Fruit fly (Drosophila melanogaster) whole organism: Measurements from ENCODE around the gene Cog2.

ENCODE experiments used
- CG8478 ChIP-seq: fragments of >200 bp; optimal IDR thresholded peaks from 2 replicates; lab custom pipeline; 2018; ENCODE audit warnings: inconsistent platforms
- Dll ChIP-seq: fragments of >200 bp; optimal IDR thresholded peaks from 2 replicates; lab custom pipeline; 2017
- EcR ChIP-seq, 2 experiments: fragments of >200 bp; optimal IDR thresholded peaks; 2 replicates each; lab custom pipeline; 2017; ENCODE audit warnings: missing biosample characterization in 2 of 2, missing genetic modification characterization in 2 of 2, missing genetic modification reagents in 2 of 2
- pan ChIP-seq: fragments of >200 bp; optimal IDR thresholded peaks from 2 replicates; lab custom pipeline; 2017
- psq ChIP-seq: fragments of >200 bp; optimal IDR thresholded peaks from 2 replicates; lab custom pipeline; 2017
- usp ChIP-seq: fragments of >200 bp; optimal IDR thresholded peaks from 2 replicates; lab custom pipeline; 2017; ENCODE audit warnings: missing biosample characterization, missing genetic modification characterization, mixed read lengths

Gene Cog2

dm6 chr3R:15379071-15379470, 17.6 kb upstream of the Cog2 start:
- TF ChIP-seq Dll (lab: Kevin White, UChicago) (no peak), CG8478 (lab: Kevin White, UChicago) (no peak), EcR (GFP tag; optimal IDR thresholded peaks at IDR 0.05; lab: Kevin White, UChicago) (no peak), psq (lab: Kevin White, UChicago) (no peak), pan (lab: Kevin White, UChicago) (no peak), usp (GFP tag; lab: Kevin White, UChicago) (no peak)

dm6 chr3R:15375470-15375869, 14.0 kb upstream of the Cog2 start:
- TF ChIP-seq usp (GFP tag; lab: Kevin White, UChicago) (no peak), EcR (GFP tag; optimal IDR thresholded peaks at IDR 0.05; lab: Kevin White, UChicago) (no peak), psq (lab: Kevin White, UChicago) (no peak), CG8478 (lab: Kevin White, UChicago) (no peak), pan (lab: Kevin White, UChicago) (no peak), Dll (lab: Kevin White, UChicago) (no peak)

dm6 chr3R:15374397-15374796, 12.9 kb upstream of the Cog2 start, which contains the start of gene Rbp:
Gene Rbp (plus strand): TSS chr3R:15374635.
- TF ChIP-seq EcR (GFP tag; optimal IDR thresholded peaks at IDR 0.05; lab: Kevin White, UChicago) (no peak), pan (lab: Kevin White, UChicago) (no peak), usp (GFP tag; lab: Kevin White, UChicago) (no peak), CG8478 (lab: Kevin White, UChicago) (no peak), psq (lab: Kevin White, UChicago) (no peak), Dll (lab: Kevin White, UChicago) (no peak)

dm6 chr3R:15371833-15372232, 10.4 kb upstream of the Cog2 start, which contains the start of the genes Ccm3 and CG6136:
Gene Ccm3 (plus strand): TSS chr3R:15371957.
Gene CG6136 (minus strand): TSS chr3R:15372212.
- no peak for TF ChIP-seq CG8478 (lab: Kevin White, UChicago)
- TF ChIP-seq EcR (GFP tag; optimal IDR thresholded peaks at IDR 0.05; lab: Kevin White, UChicago) = no peak

- TF ChIP-seq Dll (lab: Kevin White, UChicago) (no peak), pan (lab: Kevin White, UChicago) (no peak), usp (GFP tag; lab: Kevin White, UChicago) (no peak), psq (lab: Kevin White, UChicago) (no peak), EcR (GFP tag; optimal IDR thresholded peaks at IDR 0.05; lab: Kevin White, UChicago) (no peak), CG8478 (lab: Kevin White, UChicago) (no peak)
Measured at dm6 chr3R:15369742-15370141, 8.3 kb upstream of the Cog2 start, which contains the start of gene CG14868. Gene CG14868 (minus strand): TSS chr3R:15369945.

dm6 chr3R:15367477-15367876, 6.0 kb upstream of the Cog2 start, which contains the start of gene CG34404:
Gene CG34404 (minus strand): TSS chr3R:15367665.
- no peak for TF ChIP-seq psq (lab: Kevin White, UChicago)
- TF ChIP-seq CG8478 (lab: Kevin White, UChicago) = no peak
- no peak for TF ChIP-seq usp (GFP tag; lab: Kevin White, UChicago)
- TF ChIP-seq pan (lab: Kevin White, UChicago) = no peak
- no peak for TF ChIP-seq EcR (GFP tag; optimal IDR thresholded peaks at IDR 0.05; lab: Kevin White, UChicago)
- no peak for TF ChIP-seq Dll (lab: Kevin White, UChicago)

dm6 chr3R:15366839-15367238, 5.4 kb upstream of the Cog2 start:
- TF ChIP-seq pan (lab: Kevin White, UChicago) (no peak), psq (lab: Kevin White, UChicago) (no peak), EcR (GFP tag; optimal IDR thresholded peaks at IDR 0.05; lab: Kevin White, UChicago) (no peak), usp (GFP tag; lab: Kevin White, UChicago) (no peak), Dll (lab: Kevin White, UChicago) (no peak), CG8478 (lab: Kevin White, UChicago) (no peak)

- TF ChIP-seq psq (lab: Kevin White, UChicago) (no peak), pan (lab: Kevin White, UChicago) (no peak), EcR (GFP tag; optimal IDR thresholded peaks at IDR 0.05; lab: Kevin White, UChicago) (no peak)
Measured at dm6 chr3R:15363608-15364007, 2.2 kb upstream of the Cog2 start, which contains the start of gene CG6171. Gene CG6171 (minus strand): TSS chr3R:15363857.

- TF ChIP-seq CG8478 (lab: Kevin White, UChicago) (peak; percentile 60), EcR (GFP tag; optimal IDR thresholded peaks at IDR 0.05; lab: Kevin White, UChicago) (no peak)
Measured at dm6 chr3R:15356645-15357431, 4.6 kb downstream of the Cog2 start, which contains the start of the genes Atg4b and Hibch. Gene Atg4b (minus strand): TSS chr3R:15356924. Gene Hibch (plus strand): TSS chr3R:15357229.

- TF ChIP-seq pan (lab: Kevin White, UChicago) (no peak), usp (GFP tag; lab: Kevin White, UChicago) (no peak), Dll (lab: Kevin White, UChicago) (no peak), psq (lab: Kevin White, UChicago) (no peak), CG8478 (lab: Kevin White, UChicago) (no peak), EcR (GFP tag; optimal IDR thresholded peaks at IDR 0.05; lab: Kevin White, UChicago) (no peak)
Measured at dm6 chr3R:15356152-15356551, 5.3 kb downstream of the Cog2 start.

- TF ChIP-seq psq (lab: Kevin White, UChicago) = no peak
Measured at dm6 chr3R:15354019-15354418, 7.4 kb downstream of the Cog2 start.

dm6 chr3R:15350993-15351426, 10.4 kb downstream of the Cog2 start, which contains the start of the genes Trs33 and Tmtc4:
Gene Trs33 (minus strand): TSS chr3R:15350995.
Gene Tmtc4 (plus strand): TSS chr3R:15351225.
- TF ChIP-seq EcR (GFP tag; optimal IDR thresholded peaks at IDR 0.05; lab: Kevin White, UChicago) (no peak), psq (lab: Kevin White, UChicago) (no peak), CG8478 (lab: Kevin White, UChicago) (no peak), Dll (lab: Kevin White, UChicago) (no peak), pan (lab: Kevin White, UChicago) (no peak), usp (GFP tag; lab: Kevin White, UChicago) (no peak)
